Worm (Caenorhabditis elegans): ENCODE results near the gene twk-49.

Gene twk-49

DNA sequence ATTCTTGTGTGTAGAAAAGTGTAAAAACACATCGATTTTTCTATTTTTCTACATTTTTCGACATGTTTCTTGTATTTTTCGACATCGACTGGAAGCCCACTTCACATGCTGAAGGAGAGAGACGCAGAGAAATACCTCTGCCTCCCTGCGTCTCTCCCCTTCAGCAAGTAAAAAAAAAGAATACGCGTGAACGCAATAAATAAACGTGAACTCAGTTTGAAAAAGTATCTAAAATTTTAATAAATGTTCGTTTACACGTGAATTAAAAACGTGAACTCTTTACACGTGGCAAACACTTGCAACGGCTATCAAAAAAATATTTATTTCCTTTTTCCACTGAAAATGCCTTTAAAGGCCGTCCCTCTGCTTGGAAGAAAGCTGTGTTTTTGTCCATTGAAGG lies 3.9 kb upstream of the twk-49 start, which contains the start of gene R05G9.1:
R05G9.1 (plus strand) TSS at position 343 of the 400 bp plus-strand sequence.
- TF ChIP-seq unc-62 (GFP tag; optimal IDR thresholded peaks at IDR 0.05) = no peak

DNA sequence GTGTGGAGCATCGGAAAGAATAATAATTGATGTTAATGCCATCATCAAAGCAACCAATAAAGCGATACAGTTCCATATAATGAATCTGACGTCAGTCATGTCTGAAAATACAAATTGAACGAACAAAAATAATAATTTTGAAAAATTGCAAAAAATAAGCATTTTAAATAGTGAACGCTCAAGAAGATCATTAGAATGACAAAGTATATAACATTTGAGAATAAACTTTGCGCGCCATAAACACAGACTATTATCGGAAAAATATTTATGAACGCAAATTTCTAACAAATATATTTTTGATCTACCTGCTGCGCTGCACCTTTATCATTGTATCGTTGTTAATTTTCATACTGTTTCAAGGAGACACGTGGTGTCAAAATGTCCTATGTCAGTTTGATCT lies 2.5 kb upstream of the twk-49 start, which contains the start of gene R05G9.3:
R05G9.3 (minus strand) TSS at position 101 of the 400 bp plus-strand sequence.
- no peak for TF ChIP-seq unc-62 (GFP tag; optimal IDR thresholded peaks at IDR 0.05)

DNA sequence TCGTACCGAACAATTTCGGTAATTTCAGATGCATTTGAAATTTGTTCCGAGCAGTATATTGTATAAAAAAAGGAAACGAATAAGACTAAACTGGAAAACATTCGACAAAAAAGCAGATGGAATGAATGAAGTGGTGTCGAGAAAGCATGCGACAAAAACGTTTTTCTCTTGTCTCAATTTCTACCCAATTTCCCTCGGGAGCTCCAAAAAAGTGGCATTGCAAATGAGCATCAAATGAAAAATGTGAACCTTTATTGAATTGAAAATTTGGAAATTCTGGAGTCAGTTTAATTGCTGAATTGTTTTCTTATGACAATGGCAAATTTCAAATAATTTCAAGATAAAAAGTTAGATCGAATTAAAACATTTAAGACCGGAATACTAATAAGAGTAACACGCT lies 1.2 kb upstream of the twk-49 start, which contains the start of gene R05G9.5:
R05G9.5 (minus strand) TSS at position 101 of the 400 bp plus-strand sequence.
- TF ChIP-seq unc-62 (GFP tag; optimal IDR thresholded peaks at IDR 0.05) = no peak

DNA sequence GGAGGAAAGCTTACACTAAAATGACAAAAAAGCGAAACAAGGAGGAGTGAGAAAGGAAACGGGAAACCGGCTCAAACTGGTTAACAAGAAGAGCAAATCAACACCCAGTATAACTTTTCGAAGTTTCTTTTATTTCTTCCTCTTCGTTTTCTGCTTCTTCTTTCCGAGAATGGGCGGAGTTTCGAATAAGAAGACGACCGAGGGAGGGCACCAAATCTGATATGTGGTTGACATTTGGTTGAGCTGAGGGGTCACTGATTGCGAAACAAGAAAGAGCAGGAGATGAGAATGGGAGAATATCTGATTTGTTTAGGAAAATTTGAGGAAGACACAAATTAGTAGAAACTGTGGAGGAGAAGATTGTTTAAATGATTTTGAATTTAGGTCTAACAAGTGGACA lies 358 bp downstream of the twk-49 start:
- no peak for TF ChIP-seq unc-62 (GFP tag; optimal IDR thresholded peaks at IDR 0.05)

DNA sequence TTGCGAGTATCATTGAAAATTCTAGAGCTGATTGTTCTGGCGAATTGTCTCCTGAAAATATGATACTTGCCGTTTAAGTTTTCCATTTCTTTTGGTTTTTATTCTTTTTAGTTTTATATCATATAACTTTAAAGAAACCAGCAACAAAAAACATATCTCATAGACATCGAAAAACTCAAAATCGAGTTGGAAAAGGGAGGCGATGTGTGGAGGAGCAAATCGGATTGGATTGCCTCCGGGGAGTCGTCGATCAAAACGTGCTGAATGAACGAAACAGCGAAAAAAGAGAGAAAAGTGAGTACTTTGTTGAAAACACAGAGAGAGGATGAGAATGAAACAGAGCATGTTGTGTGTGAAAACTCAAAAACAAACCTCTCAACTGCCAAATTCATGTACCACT lies 1.8 kb downstream of the twk-49 start:
- no peak for TF ChIP-seq unc-62 (GFP tag; optimal IDR thresholded peaks at IDR 0.05)

DNA sequence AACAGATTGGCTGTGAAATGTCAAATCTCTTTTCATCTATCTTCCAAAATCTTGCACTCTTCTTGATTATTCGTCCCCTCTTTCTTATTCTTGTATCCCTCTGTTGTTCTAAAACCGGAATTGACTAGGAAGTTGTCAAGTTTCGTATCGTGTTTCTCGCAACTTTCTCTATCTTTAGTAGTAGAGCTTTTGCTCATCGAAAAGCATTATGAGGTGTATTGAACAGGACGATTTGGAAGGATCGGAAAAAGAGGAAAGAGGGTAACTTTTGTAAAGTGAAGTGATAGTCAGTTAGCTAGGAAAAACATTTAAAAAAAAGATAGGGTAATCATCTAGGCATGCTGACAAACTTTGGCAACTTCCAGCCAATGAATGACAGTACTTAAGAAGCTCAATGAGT lies 2.5 kb downstream of the twk-49 start:
- no peak for TF ChIP-seq unc-62 (GFP tag; optimal IDR thresholded peaks at IDR 0.05)

DNA sequence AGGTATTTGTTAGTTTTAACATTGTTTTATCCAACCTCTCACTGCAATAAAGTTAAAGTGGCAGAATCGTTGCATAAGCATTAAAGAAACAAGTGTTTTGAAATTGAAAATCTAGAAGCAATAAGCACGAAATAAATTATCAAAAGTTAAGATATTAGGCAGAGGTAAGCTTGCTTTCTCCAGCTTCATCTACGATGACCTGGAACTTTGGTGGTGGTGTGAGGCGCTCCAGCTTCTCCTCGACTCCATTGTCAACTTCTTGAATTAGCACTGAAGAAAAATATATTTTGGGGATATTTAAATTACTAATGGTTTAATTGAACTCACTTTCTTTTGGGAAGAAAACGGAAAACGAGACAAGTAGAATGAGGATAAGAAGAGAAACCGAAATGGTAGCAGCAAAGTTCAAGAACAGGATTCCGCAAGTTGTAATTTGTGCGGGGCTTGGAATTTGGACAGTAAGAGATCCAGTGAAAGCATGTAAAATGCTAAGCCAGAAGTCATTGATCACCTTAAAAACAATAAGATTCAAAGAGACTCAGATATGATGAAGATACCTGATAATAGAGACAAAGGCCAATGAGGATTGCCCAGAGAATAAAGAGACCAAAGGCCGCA lies 5.1 kb downstream of the twk-49 start:
- TF ChIP-seq unc-62 (GFP tag; optimal IDR thresholded peaks at IDR 0.05) = no peak

DNA sequence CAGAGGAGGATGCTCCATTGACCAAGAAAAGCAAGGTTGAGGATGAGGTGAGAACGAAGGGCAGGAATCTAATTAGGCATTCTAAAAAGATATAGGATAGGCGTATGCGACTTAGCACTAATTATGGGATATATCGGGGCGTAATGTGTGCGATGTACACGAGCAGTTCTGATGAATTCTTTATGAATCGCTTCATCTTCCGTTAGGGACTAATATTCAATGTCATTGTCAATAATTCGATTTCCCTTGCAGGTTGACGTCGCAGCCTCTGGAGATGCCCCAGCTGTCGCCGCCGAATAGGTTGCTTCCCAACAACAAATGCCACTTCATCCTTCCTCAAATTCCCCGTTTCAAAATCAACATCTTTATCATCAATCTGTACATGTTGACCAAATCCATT lies 5.8 kb downstream of the twk-49 start:
- no peak for TF ChIP-seq unc-62 (GFP tag; optimal IDR thresholded peaks at IDR 0.05)

DNA sequence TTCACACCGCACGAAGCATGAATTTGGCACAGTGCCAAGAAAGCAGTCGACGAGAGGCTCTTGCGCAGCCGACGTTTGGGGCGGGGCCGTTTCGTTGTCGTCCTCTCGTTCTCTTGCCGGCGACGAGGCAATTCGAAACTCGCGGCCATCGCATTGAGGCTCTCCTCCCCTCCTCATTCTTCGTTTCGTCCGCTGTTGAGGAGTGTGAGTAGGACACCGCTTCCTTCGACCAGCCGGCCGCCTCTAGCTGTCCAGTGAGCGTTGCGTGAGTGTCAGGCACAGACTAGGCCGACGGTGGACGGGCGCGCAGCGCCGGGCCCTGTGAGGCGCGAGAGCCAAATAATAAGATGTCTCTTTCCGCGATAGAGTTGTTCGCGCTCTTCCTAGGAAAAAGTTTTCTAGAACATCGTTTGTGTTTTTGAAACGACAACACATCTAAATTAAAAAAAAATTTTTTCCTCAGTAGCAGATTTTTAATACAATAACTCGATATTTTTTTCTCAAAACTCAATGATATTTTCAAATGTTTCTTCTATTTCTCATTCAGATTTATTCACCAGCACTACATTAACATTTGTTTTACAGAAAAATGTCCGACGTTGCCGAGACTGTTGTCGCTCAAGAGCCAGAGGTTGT lies 7.0 kb downstream of the twk-49 start, which contains the start of the genes T28D9.11 and T28D9.1:
T28D9.11 (minus strand) TSS at position 177 of the 636 bp plus-strand sequence.
T28D9.1 (plus strand) TSS at position 586 of the 636 bp plus-strand sequence.
- no peak for TF ChIP-seq unc-62 (GFP tag; optimal IDR thresholded peaks at IDR 0.05)

DNA sequence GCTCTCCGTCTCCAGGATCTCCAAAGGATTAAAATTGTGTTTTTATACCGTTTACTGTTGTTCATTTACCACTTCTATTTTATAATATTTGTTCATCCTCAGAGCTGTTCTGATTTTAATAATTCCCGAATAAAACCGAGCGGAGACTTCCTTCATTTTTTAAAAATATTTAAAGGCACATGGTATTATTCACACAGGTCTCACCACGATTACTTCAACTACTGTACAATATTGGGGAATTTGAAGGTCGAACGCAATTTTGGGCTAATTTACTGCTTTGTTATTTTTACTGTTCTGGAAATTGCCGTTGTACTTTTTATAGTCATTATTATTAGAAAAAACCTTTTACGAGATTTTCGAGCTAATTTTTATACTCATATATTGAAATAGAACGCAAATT lies 7.8 kb downstream of the twk-49 start:
- TF ChIP-seq unc-62 (GFP tag; optimal IDR thresholded peaks at IDR 0.05) = no peak

DNA sequence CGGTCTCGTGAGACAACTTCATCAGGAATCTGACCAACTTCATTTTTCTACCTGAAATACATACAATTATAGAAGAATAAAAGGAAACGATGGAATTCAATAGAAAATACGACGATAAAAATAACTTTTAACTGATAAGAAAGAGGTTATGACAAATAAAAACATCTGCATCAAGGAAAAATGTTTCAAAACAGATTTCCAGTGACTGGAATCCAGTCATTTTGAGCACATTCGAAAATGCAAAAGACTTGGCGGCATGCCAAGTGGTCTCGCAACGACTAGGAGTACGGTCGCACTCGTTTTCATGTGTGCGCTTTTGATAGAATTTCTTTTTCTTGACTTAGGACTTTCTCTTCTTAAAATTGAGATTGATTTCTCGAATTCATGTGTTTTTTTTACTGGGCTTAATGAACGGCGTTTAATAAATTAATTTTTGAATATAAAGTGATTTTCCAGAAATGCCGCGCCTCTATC lies 9.2 kb downstream of the twk-49 start, which contains the start of the genes snr-3 and rsp-5:
snr-3 (minus strand) TSS at position 51 of the 474 bp plus-strand sequence.
rsp-5 (plus strand) TSS at position 455 of the 474 bp plus-strand sequence.
- no peak for TF ChIP-seq unc-62 (GFP tag; optimal IDR thresholded peaks at IDR 0.05)

DNA sequence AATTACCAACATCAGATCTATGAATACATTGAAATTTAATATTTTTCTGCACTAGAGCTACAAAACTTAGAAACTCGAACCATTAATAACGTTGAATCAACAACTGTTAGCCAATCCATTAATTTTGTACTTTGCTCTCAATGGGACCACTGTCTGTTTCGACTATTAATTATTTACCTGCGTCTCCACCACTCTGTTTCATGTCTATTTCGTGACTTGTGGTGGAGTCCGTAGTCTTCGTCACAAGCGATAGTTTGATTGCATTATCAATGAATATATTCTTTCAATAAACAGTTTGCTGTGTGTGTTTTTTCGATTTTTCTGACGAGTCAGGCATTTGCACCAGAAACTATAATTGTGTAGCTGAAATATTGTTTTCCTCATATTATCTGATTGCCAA lies 12.6 kb downstream of the twk-49 start:
- no peak for TF ChIP-seq unc-62 (GFP tag; optimal IDR thresholded peaks at IDR 0.05)

DNA sequence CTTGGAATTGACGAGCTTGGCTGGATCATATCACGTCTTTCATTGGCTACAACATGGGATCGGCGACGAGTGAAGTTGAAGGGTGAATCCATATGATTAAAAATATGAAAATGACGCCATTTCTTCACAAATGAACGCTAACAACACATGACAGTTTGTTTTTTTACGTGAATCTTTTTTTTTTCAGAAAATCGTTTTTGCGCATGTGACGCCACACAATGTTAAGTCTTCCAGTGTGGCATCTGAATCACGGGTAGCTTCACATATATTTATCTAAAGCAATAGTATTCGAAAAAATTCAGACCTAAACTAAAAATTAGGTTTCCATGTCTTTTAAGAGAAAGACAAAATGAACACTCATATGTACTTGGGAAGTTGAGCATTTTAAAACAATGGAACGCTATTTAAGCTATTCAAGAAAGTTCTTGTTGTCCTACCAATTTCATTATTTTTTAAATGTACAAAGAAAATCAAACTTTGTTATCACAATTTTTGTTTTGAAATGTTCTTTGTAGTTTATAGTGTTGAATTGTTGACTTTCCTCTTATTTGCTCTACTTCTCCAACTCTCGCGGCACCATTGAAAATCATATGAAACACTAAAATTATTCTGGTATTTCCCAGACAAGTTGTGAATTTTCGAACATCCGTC lies 14.0 kb downstream of the twk-49 start, which contains the start of the genes lido-16 and plpp-1.2:
lido-16 (minus strand) TSS at position 101 of the 651 bp plus-strand sequence.
plpp-1.2 (plus strand) TSS at position 601 of the 651 bp plus-strand sequence.
- no peak for TF ChIP-seq unc-62 (GFP tag; optimal IDR thresholded peaks at IDR 0.05)

DNA sequence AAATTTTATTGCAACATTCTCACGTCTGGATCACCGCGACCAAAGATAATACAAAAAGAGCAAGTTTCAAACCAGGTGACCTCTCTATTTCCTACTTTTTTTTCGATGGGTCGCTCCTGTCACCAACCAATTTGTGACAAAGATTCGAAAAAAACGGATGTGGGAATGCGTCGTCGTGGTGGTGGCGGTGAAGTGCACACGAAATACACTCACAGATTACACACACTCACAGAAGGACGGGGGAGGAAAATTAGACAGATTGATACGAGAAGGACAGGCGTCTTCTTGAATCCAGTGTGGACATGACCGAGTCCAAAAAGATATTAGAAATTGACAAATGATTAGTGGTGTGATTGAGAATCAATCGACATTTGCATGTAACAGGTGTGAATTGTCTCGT lies 16.2 kb downstream of the twk-49 start:
- no peak for TF ChIP-seq unc-62 (GFP tag; optimal IDR thresholded peaks at IDR 0.05)

DNA sequence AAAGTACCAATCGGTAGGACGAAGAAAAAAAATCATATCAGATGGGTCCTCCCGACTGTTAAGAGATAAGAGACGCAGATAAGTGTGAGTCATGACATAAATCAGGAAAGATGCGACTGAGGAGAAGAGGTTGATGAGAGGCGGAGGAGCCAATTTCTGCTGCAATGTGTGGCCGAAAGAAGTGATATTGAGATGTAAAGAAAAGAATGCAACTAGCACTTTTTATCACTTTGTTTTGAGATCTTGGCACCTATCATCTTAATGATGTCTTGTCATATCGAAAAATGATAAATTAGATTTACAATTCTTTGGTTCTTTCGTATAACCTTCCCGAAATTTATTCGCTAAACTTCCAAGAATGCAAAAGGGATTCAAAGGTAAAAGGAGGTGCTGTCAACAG lies 16.9 kb downstream of the twk-49 start, which contains the start of gene del-10:
del-10 (minus strand) TSS at position 24 of the 400 bp plus-strand sequence.
- TF ChIP-seq unc-62 (GFP tag; optimal IDR thresholded peaks at IDR 0.05) = no peak

DNA sequence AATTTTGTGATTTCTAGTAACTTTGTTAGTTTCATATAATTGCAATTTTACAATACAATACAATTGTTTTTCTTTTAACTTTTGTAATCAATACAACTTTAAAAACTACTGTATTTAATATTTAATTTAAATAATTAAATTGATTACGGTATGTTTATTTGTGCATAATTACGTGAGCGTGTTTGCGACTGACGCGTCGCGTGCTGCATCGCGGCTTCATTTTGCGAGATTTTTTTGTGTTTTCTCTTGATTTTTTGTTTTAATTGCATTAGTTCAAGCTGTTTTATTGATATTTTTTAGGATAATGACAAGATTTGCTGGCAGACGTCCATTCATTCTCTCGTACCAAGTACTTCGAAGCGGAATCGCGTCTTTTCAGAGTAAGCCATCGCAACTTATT lies 22.3 kb downstream of the twk-49 start, which contains the start of gene T28D9.4:
T28D9.4 (plus strand) TSS at position 301 of the 400 bp plus-strand sequence.
- no peak for TF ChIP-seq unc-62 (GFP tag; optimal IDR thresholded peaks at IDR 0.05)
